Fruit fly (Drosophila melanogaster) whole organism, prepupa: ENCODE data around the gene Sik2.

Experiments
- CG10631 ChIP-seq: fragments of 200-800 bp; sonication (Bioruptor generic); optimal IDR thresholded peaks from 2 replicates; lab custom pipeline; 2016; ENCODE audit warnings: missing biosample characterization, missing genetic modification characterization
- CG10669 ChIP-seq: fragments of 200-800 bp; sonication (Bioruptor generic); optimal IDR thresholded peaks from 3 replicates; lab custom pipeline; 2018; ENCODE audit warnings: missing biosample characterization, mild to moderate bottlenecking, missing genetic modification characterization, moderate library complexity
- CG11294 ChIP-seq: fragments of 200-800 bp; sonication (Bioruptor generic); IDR thresholded peaks from 2 replicates; pipeline ENCODE4 v1.3.6; 2022; ENCODE audit warnings: missing biosample characterization, missing genetic modification characterization
- CG11902 ChIP-seq: fragments of 200-800 bp; sonication (Bioruptor generic); optimal IDR thresholded peaks from 3 replicates; lab custom pipeline; 2016; ENCODE audit warnings: missing biosample characterization, missing genetic modification characterization
- CG15336 ChIP-seq: fragments of 200-800 bp; sonication (Bioruptor generic); IDR thresholded peaks from 2 replicates; pipeline ENCODE4 v1.3.6; 2022; ENCODE audit warnings: missing biosample characterization, missing genetic modification characterization
- CG1621 ChIP-seq: fragments of 200-800 bp; sonication (Bioruptor generic); optimal IDR thresholded peaks from 3 replicates; lab custom pipeline; 2018; ENCODE audit warnings: missing biosample characterization, mild to moderate bottlenecking, missing genetic modification characterization
- CG3032 ChIP-seq: fragments of 200-800 bp; optimal IDR thresholded peaks from 2 replicates; lab custom pipeline; 2019; ENCODE audit warnings: missing biosample characterization, mild to moderate bottlenecking, missing genetic modification characterization, moderate library complexity
- CG31627 ChIP-seq: fragments of 200-800 bp; sonication (Bioruptor generic); optimal IDR thresholded peaks from 3 replicates; lab custom pipeline; 2016; ENCODE audit warnings: missing biosample characterization, missing genetic modification characterization
- CG34406 ChIP-seq: fragments of 200-800 bp; sonication (Bioruptor generic); optimal IDR thresholded peaks from 3 replicates; lab custom pipeline; 2016; ENCODE audit warnings: missing biosample characterization, missing genetic modification characterization
- CG3919 ChIP-seq: fragments of 200-800 bp; sonication (Bioruptor generic); optimal IDR thresholded peaks from 3 replicates; lab custom pipeline; 2016; ENCODE audit warnings: missing biosample characterization, missing genetic modification characterization
- CG4318 ChIP-seq: fragments of 200-800 bp; sonication (Bioruptor generic); optimal IDR thresholded peaks from 3 replicates; lab custom pipeline; 2017; ENCODE audit warnings: missing biosample characterization, mild to moderate bottlenecking, missing genetic modification characterization
- CG6163 ChIP-seq: fragments of 200-800 bp; sonication (Bioruptor generic); IDR thresholded peaks from 3 replicates; pipeline ENCODE4 v1.3.6; 2022; ENCODE audit warnings: missing biosample characterization, missing genetic modification characterization
- CG6276 ChIP-seq: fragments of 200-800 bp; sonication (Bioruptor generic); optimal IDR thresholded peaks from 2 replicates; lab custom pipeline; 2017; ENCODE audit warnings: missing biosample characterization, mild to moderate bottlenecking, missing genetic modification characterization
- CG6792 ChIP-seq: fragments of 200-800 bp; sonication (Bioruptor generic); optimal IDR thresholded peaks from 3 replicates; lab custom pipeline; 2016; ENCODE audit warnings: missing biosample characterization, missing genetic modification characterization
- CG6808 ChIP-seq: fragments of 200-800 bp; sonication (Bioruptor generic); optimal IDR thresholded peaks from 3 replicates; lab custom pipeline; 2017; ENCODE audit warnings: missing biosample characterization, missing genetic modification characterization, mild to moderate bottlenecking, moderate library complexity, missing genetic modification reagents
- CG6854 ChIP-seq: fragments of 200-800 bp; sonication (Bioruptor generic); optimal IDR thresholded peaks from 2 replicates; lab custom pipeline; 2017; ENCODE audit warnings: missing biosample characterization, mild to moderate bottlenecking, missing genetic modification characterization
- CG7368 ChIP-seq: fragments of 200-800 bp; sonication (Bioruptor generic); optimal IDR thresholded peaks from 3 replicates; lab custom pipeline; 2016; ENCODE audit warnings: missing biosample characterization, missing genetic modification characterization
- CG8119 ChIP-seq: fragments of 200-800 bp; sonication (Bioruptor generic); IDR thresholded peaks from 3 replicates; pipeline ENCODE4 v1.3.6; 2022; ENCODE audit warnings: missing biosample characterization, missing genetic modification characterization
- CG8632 ChIP-seq: fragments of 200-800 bp; sonication (Bioruptor generic); optimal IDR thresholded peaks from 3 replicates; lab custom pipeline; 2016; ENCODE audit warnings: missing biosample characterization, missing genetic modification characterization
- Eip75B ChIP-seq: fragments of 200-800 bp; sonication (Bioruptor generic); optimal IDR thresholded peaks from 3 replicates; lab custom pipeline; 2016; ENCODE audit warnings: missing biosample characterization, missing genetic modification characterization
- Eip78C ChIP-seq: fragments of 200-800 bp; sonication (Bioruptor generic); peaks from one replicate; lab custom pipeline; 2016; ENCODE audit warnings: missing biosample characterization, missing genetic modification characterization
- Eip93F ChIP-seq: fragments of 200-800 bp; sonication (Bioruptor generic); optimal IDR thresholded peaks from 2 replicates; lab custom pipeline; 2016; ENCODE audit warnings: missing biosample characterization, mild to moderate bottlenecking, missing genetic modification characterization
- Ets21C ChIP-seq: fragments of 200-800 bp; sonication (Bioruptor generic); optimal IDR thresholded peaks from 3 replicates; lab custom pipeline; 2016; ENCODE audit warnings: missing biosample characterization, missing genetic modification characterization
- Hr38 ChIP-seq: sonication (Bioruptor generic); optimal IDR thresholded peaks from 2 replicates; lab custom pipeline; 2016; ENCODE audit warnings: missing biosample characterization, missing genetic modification characterization
- Hr39 ChIP-seq: fragments of 200-800 bp; sonication (Bioruptor generic); optimal IDR thresholded peaks from 2 replicates; lab custom pipeline; 2016; ENCODE audit warnings: missing biosample characterization, missing genetic modification characterization
- Hr4 ChIP-seq: fragments of 200-800 bp; sonication (Bioruptor generic); optimal IDR thresholded peaks from 3 replicates; lab custom pipeline; 2016; ENCODE audit warnings: missing biosample characterization, missing genetic modification characterization
- Lpt ChIP-seq: fragments of 200-800 bp; sonication (Bioruptor generic); optimal IDR thresholded peaks from 3 replicates; lab custom pipeline; 2016; ENCODE audit warnings: missing biosample characterization, missing genetic modification characterization
- Met ChIP-seq: fragments of 200-800 bp; sonication (Bioruptor generic); optimal IDR thresholded peaks from 3 replicates; lab custom pipeline; 2016; ENCODE audit warnings: missing biosample characterization, missing genetic modification characterization
- OdsH ChIP-seq: fragments of 200-800 bp; sonication (Bioruptor generic); optimal IDR thresholded peaks from 3 replicates; lab custom pipeline; 2016; ENCODE audit warnings: missing biosample characterization, missing genetic modification characterization
- Smox ChIP-seq: fragments of 200-800 bp; sonication (Bioruptor generic); optimal IDR thresholded peaks from 3 replicates; lab custom pipeline; 2016; ENCODE audit warnings: missing biosample characterization, missing genetic modification characterization
- Sox15 ChIP-seq: fragments of 200-800 bp; sonication (Bioruptor generic); optimal IDR thresholded peaks from 3 replicates; lab custom pipeline; 2016; ENCODE audit warnings: missing biosample characterization, missing genetic modification characterization
- acj6 ChIP-seq: fragments of 200-800 bp; sonication (Bioruptor generic); optimal IDR thresholded peaks from 3 replicates; lab custom pipeline; 2016; ENCODE audit warnings: missing biosample characterization, missing genetic modification characterization
- cyc ChIP-seq: fragments of 200-800 bp; sonication (Bioruptor generic); optimal IDR thresholded peaks from 3 replicates; lab custom pipeline; 2016; ENCODE audit warnings: missing biosample characterization, missing genetic modification characterization
- dac ChIP-seq: fragments of 200-800 bp; sonication (Bioruptor generic); optimal IDR thresholded peaks from 2 replicates; lab custom pipeline; 2017; ENCODE audit warnings: missing biosample characterization, mild to moderate bottlenecking, missing genetic modification characterization
- dsx ChIP-seq: fragments of 200-800 bp; optimal IDR thresholded peaks from 3 replicates; lab custom pipeline; 2019; ENCODE audit warnings: missing biosample characterization, mild to moderate bottlenecking, missing genetic modification characterization, moderate library complexity; ENCODE audit not compliant: poor library complexity, severe bottlenecking
- eg ChIP-seq: fragments of 200-800 bp; sonication (Bioruptor generic); IDR thresholded peaks from 3 replicates; pipeline ENCODE4 v1.3.6; 2022; ENCODE audit warnings: missing biosample characterization, missing genetic modification characterization
- esn ChIP-seq: fragments of 200-800 bp; sonication (Bioruptor generic); optimal IDR thresholded peaks from 2 replicates; lab custom pipeline; 2016; ENCODE audit warnings: missing biosample characterization, mild to moderate bottlenecking, missing genetic modification characterization, moderate library complexity
- fd85E ChIP-seq: fragments of 200-800 bp; sonication (Bioruptor generic); optimal IDR thresholded peaks from 3 replicates; lab custom pipeline; 2016; ENCODE audit warnings: missing biosample characterization, missing genetic modification characterization
- fkh ChIP-seq: fragments of 200-800 bp; sonication (Bioruptor generic); optimal IDR thresholded peaks from 3 replicates; lab custom pipeline; 2017; ENCODE audit warnings: missing biosample characterization, mild to moderate bottlenecking, missing genetic modification characterization, moderate library complexity
- lz ChIP-seq: fragments of 200-800 bp; sonication (Bioruptor generic); optimal IDR thresholded peaks from 3 replicates; lab custom pipeline; 2016; ENCODE audit warnings: missing biosample characterization, missing genetic modification characterization
- pdm3 ChIP-seq: fragments of 200-800 bp; sonication (Bioruptor generic); optimal IDR thresholded peaks from 3 replicates; lab custom pipeline; 2016; ENCODE audit warnings: missing biosample characterization, missing genetic modification characterization
- salr ChIP-seq, 2 experiments: fragments of 200-800 bp; sonication (Bioruptor generic); optimal IDR thresholded peaks; 3 replicates each; lab custom pipeline; 2016 to 2018; ENCODE audit warnings: missing biosample characterization in 2 of 2, missing genetic modification characterization in 2 of 2, mild to moderate bottlenecking in 1 of 2
- spab ChIP-seq: fragments of 200-800 bp; sonication (Bioruptor generic); optimal IDR thresholded peaks from 2 replicates; lab custom pipeline; 2017; ENCODE audit warnings: missing biosample characterization, mild to moderate bottlenecking, missing genetic modification characterization, missing genetic modification reagents
- ss ChIP-seq, 2 experiments: fragments of 200-800 bp; sonication (Bioruptor generic); optimal IDR thresholded peaks; 2 replicates in 1 of 2; 3 replicates in 1 of 2; lab custom pipeline; 2017 to 2018; ENCODE audit warnings: mild to moderate bottlenecking in 2 of 2, missing biosample characterization in 2 of 2, missing genetic modification characterization in 2 of 2, moderate library complexity in 1 of 2
- topi ChIP-seq: fragments of 200-800 bp; sonication (Bioruptor generic); optimal IDR thresholded peaks from 3 replicates; lab custom pipeline; 2016; ENCODE audit warnings: missing biosample characterization, missing genetic modification characterization

The Sik2 gene

dm6 chrX:2036800-2037488 lies 24.8 kb downstream of the Sik2 start (continued):
- TF ChIP-seq acj6 (GFP tag; lab: Kevin White, UChicago) (peak; percentile 19), esn (GFP tag; lab: Kevin White, UChicago) (peak; percentile 61), fd85E (no peak), Smox (GFP tag; lab: Kevin White, UChicago) (peak; percentile 0), Met (GFP tag; lab: Kevin White, UChicago) (peak; percentile 53), CG7368 (GFP tag; lab: Kevin White, UChicago) (no peak), salr (GFP tag; optimal IDR thresholded peaks at IDR 0.05; lab: Kevin White, UChicago) (no peak), spab (GFP tag; lab: Kevin White, UChicago) (no peak), CG34406 (GFP tag; lab: Kevin White, UChicago) (peak; percentile 3), pdm3 (GFP tag; lab: Kevin White, UChicago) (peak; percentile 23), Eip78C (GFP tag; lab: Kevin White, UChicago) (peak; percentile 81), Hr38 (GFP tag; lab: Kevin White, UChicago) (no peak), CG10631 (GFP tag; lab: Kevin White, UChicago) (no peak), CG1621 (tag; lab: Kevin White, UChicago) (no peak), Eip75B (GFP tag; lab: Kevin White, UChicago) (peak; percentile 29), CG4318 (GFP tag; lab: Kevin White, UChicago) (peak; percentile 47), CG31627 (GFP tag; lab: Kevin White, UChicago) (peak; percentile 44), CG3919 (GFP tag; lab: Kevin White, UChicago) (peak; percentile 29), CG10669 (GFP tag; lab: Kevin White, UChicago) (no peak), CG6854 (GFP tag; lab: Kevin White, UChicago) (peak; percentile 38), cyc (GFP tag; lab: Kevin White, UChicago) (peak; percentile 21), CG11902 (GFP tag; lab: Kevin White, UChicago) (no peak), CG11294 (GFP tag; lab: Robert Waterston, UW) (no peak), CG8632 (GFP tag; lab: Kevin White, UChicago) (no peak), CG6808 (GFP tag; lab: Kevin White, UChicago) (peak; percentile 15), CG3032 (tag; lab: Kevin White, UChicago) (no peak), CG6792 (GFP tag; lab: Kevin White, UChicago) (no peak), Ets21C (GFP tag; lab: Kevin White, UChicago) (peak; percentile 14), CG6163 (GFP tag; lab: Robert Waterston, UW) (no peak), CG15336 (GFP tag; lab: Robert Waterston, UW) (peak; percentile 24; the same call in 1 of the 2 replicates), Hr39 (GFP tag; lab: Kevin White, UChicago) (peak; percentile 28), topi (peak; percentile 40)

DNA sequence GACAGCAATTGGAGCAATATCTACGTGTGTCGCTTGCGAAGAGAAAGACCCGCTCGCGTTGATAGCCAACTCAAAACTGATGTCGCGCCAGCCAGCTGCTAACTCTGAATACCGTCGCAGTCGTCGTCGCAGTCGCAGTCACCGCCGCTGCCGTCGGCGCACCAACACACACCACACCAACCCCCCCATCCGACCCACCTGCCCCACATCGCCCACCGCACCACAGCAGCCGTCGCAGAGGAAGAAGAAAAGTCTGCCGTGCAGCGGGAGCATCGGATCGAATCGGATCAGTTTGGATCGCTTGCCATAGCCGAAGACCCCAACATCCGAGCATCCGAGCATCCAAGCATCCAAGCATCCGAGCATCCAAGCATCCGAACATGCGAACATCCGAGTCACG lies 25.3 kb downstream of the Sik2 start:
- TF ChIP-seq pdm3 (GFP tag; lab: Kevin White, UChicago): no peak
- TF ChIP-seq ss (GFP tag; optimal IDR thresholded peaks at IDR 0.05; lab: Kevin White, UChicago): peak in 1 of 2 experiments; percentile 20
- no peak for TF ChIP-seq dsx (GFP tag; lab: Kevin White, UChicago)
- no peak for TF ChIP-seq CG6792 (GFP tag; lab: Kevin White, UChicago)
- no peak for TF ChIP-seq Hr38 (GFP tag; lab: Kevin White, UChicago)
- peak; percentile 40; the same call in 1 of the 3 replicates for TF ChIP-seq eg (GFP tag; lab: Robert Waterston, UW)
- TF ChIP-seq CG7368 (GFP tag; lab: Kevin White, UChicago): no peak
- TF ChIP-seq salr (GFP tag; optimal IDR thresholded peaks at IDR 0.05; lab: Kevin White, UChicago): no peak
- TF ChIP-seq Smox (GFP tag; lab: Kevin White, UChicago): no peak
- TF ChIP-seq CG34406 (GFP tag; lab: Kevin White, UChicago): no peak
- TF ChIP-seq CG8119: no peak
- TF ChIP-seq CG6163 (GFP tag; lab: Robert Waterston, UW): peak; percentile 37; the same call in 1 of the 3 replicates
- TF ChIP-seq CG1621 (tag; lab: Kevin White, UChicago): no peak
- no peak for TF ChIP-seq lz
- no peak for TF ChIP-seq Hr4 (GFP tag; lab: Kevin White, UChicago)
- TF ChIP-seq CG6808 (GFP tag; lab: Kevin White, UChicago): no peak
- no peak; the same call in 1 of the 2 replicates for TF ChIP-seq CG15336 (GFP tag; lab: Robert Waterston, UW)
- TF ChIP-seq CG10631 (GFP tag; lab: Kevin White, UChicago): no peak
- no peak for TF ChIP-seq fkh (GFP tag; lab: Kevin White, UChicago)
- no peak for TF ChIP-seq Sox15 (GFP tag; lab: Kevin White, UChicago)
- no peak for TF ChIP-seq dac
- TF ChIP-seq Lpt: no peak
- no peak for TF ChIP-seq Eip93F (GFP tag; lab: Kevin White, UChicago)
- no peak for TF ChIP-seq cyc (GFP tag; lab: Kevin White, UChicago)
- TF ChIP-seq CG6854 (GFP tag; lab: Kevin White, UChicago): peak; percentile 53
- no peak for TF ChIP-seq Eip75B (GFP tag; lab: Kevin White, UChicago)
- no peak for TF ChIP-seq Hr39 (GFP tag; lab: Kevin White, UChicago)
- no peak for TF ChIP-seq OdsH
- no peak for TF ChIP-seq CG4318 (GFP tag; lab: Kevin White, UChicago)
- no peak for TF ChIP-seq CG6276
- no peak for TF ChIP-seq CG11902 (GFP tag; lab: Kevin White, UChicago)
- no peak for TF ChIP-seq CG8632 (GFP tag; lab: Kevin White, UChicago)
- peak; percentile 7 for TF ChIP-seq Eip78C (GFP tag; lab: Kevin White, UChicago)
